Worm (Caenorhabditis elegans) whole organism, mixed stage, embryonic: ENCODE data around the gene exp-1.

Experiments
- M03D4.4 ChIP-seq: sonication (generic microtip); optimal IDR thresholded peaks from 2 replicates; lab custom pipeline; 2017; ENCODE audit warnings: mild to moderate bottlenecking, missing genetic modification characterization, missing compliant biosample characterization
- bed-3 ChIP-seq: fragments of 200-800 bp; sonication (Bioruptor generic); optimal IDR thresholded peaks from 3 replicates; lab custom pipeline; 2018; ENCODE audit warnings: mild to moderate bottlenecking, missing genetic modification characterization, moderate library complexity, missing compliant biosample characterization
- blmp-1 ChIP-seq: fragments of 150-350 bp; optimal IDR thresholded peaks from 2 replicates; lab custom pipeline; 2014; ENCODE audit warnings: missing biosample characterization, missing genetic modification characterization
- ceh-39 ChIP-seq: fragments of 150-350 bp; optimal IDR thresholded peaks from 2 replicates; lab custom pipeline; 2014; ENCODE audit warnings: missing biosample characterization, missing genetic modification characterization
- ceh-43 ChIP-seq: fragments of 200-800 bp; sonication (Bioruptor generic); optimal IDR thresholded peaks from 2 replicates; lab custom pipeline; 2018; ENCODE audit warnings: mild to moderate bottlenecking, missing genetic modification characterization, moderate library complexity, missing compliant biosample characterization
- ceh-83 ChIP-seq: fragments of 200-800 bp; sonication (Bioruptor generic); optimal IDR thresholded peaks from 2 replicates; lab custom pipeline; 2018; ENCODE audit warnings: mild to moderate bottlenecking, missing genetic modification characterization, missing compliant biosample characterization
- ces-1 ChIP-seq: fragments of 150-350 bp; optimal IDR thresholded peaks from 2 replicates; lab custom pipeline; 2014; ENCODE audit warnings: missing biosample characterization, missing genetic modification reagents, missing genetic modification characterization
- cnd-1 ChIP-seq: fragments of 200-800 bp; sonication (Bioruptor generic); optimal IDR thresholded peaks from 2 replicates; lab custom pipeline; 2018; ENCODE audit warnings: mild to moderate bottlenecking, missing genetic modification characterization, missing compliant biosample characterization
- elt-1 ChIP-seq: sonication (generic microtip); optimal IDR thresholded peaks from 2 replicates; lab custom pipeline; 2017; ENCODE audit warnings: missing genetic modification characterization, mild to moderate bottlenecking, missing compliant biosample characterization, antibody characterized with exemption, moderate library complexity, borderline replicate concordance; ENCODE audit not compliant: insufficient read depth
- ham-2 ChIP-seq: fragments of 200-800 bp; sonication (Bioruptor generic); optimal IDR thresholded peaks from 2 replicates; lab custom pipeline; 2018; ENCODE audit warnings: mild to moderate bottlenecking, missing genetic modification characterization, missing compliant biosample characterization
- hlh-1 ChIP-seq: fragments of 150-350 bp; optimal IDR thresholded peaks from 2 replicates; lab custom pipeline; 2014; ENCODE audit warnings: missing biosample characterization, missing genetic modification reagents, missing genetic modification characterization
- lin-13 ChIP-seq: fragments of 150-350 bp; optimal IDR thresholded peaks from 2 replicates; lab custom pipeline; 2014; ENCODE audit warnings: missing biosample characterization, missing genetic modification characterization
- mab-5 ChIP-seq: fragments of 150-350 bp; optimal IDR thresholded peaks from 2 replicates; lab custom pipeline; 2014; ENCODE audit warnings: missing biosample characterization, missing genetic modification characterization
- mep-1 ChIP-seq: fragments of 150-350 bp; optimal IDR thresholded peaks from 2 replicates; lab custom pipeline; 2017; ENCODE audit warnings: missing biosample characterization, missing genetic modification reagents, missing genetic modification characterization, inconsistent platforms
- mls-2 ChIP-seq: sonication (generic microtip); optimal IDR thresholded peaks from 2 replicates; lab custom pipeline; 2016; ENCODE audit warnings: mild to moderate bottlenecking, missing genetic modification characterization, moderate library complexity, missing compliant biosample characterization
- nhr-12 ChIP-seq: fragments of 150-350 bp; optimal IDR thresholded peaks from 2 replicates; lab custom pipeline; 2014; ENCODE audit warnings: missing biosample characterization, missing genetic modification characterization
- nhr-2 ChIP-seq: fragments of 150-350 bp; optimal IDR thresholded peaks from 2 replicates; lab custom pipeline; 2014; ENCODE audit warnings: missing biosample characterization, missing genetic modification characterization
- nhr-237 ChIP-seq: fragments of 150-350 bp; optimal IDR thresholded peaks from 2 replicates; lab custom pipeline; 2014; ENCODE audit warnings: missing biosample characterization, missing genetic modification characterization
- nhr-28 ChIP-seq: fragments of 150-350 bp; optimal IDR thresholded peaks from 2 replicates; lab custom pipeline; 2014; ENCODE audit warnings: missing biosample characterization, missing genetic modification characterization
- nhr-76 ChIP-seq: sonication (generic microtip); optimal IDR thresholded peaks from 2 replicates; lab custom pipeline; 2017; ENCODE audit warnings: missing biosample characterization, missing genetic modification characterization
- pha-4 ChIP-seq: fragments of 150-350 bp; optimal IDR thresholded peaks from 2 replicates; lab custom pipeline; 2018; ENCODE audit warnings: missing biosample characterization, missing genetic modification reagents, missing genetic modification characterization
- sem-2 ChIP-seq: fragments of 200-800 bp; sonication (Bioruptor generic); optimal IDR thresholded peaks from 2 replicates; lab custom pipeline; 2018; ENCODE audit warnings: mild to moderate bottlenecking, missing genetic modification characterization, missing compliant biosample characterization
- sptf-1 ChIP-seq: sonication (generic microtip); optimal IDR thresholded peaks from 2 replicates; lab custom pipeline; 2017; ENCODE audit warnings: mild to moderate bottlenecking, missing genetic modification characterization, moderate library complexity, missing compliant biosample characterization
- tbx-8 ChIP-seq: fragments of 200-800 bp; sonication (Bioruptor generic); optimal IDR thresholded peaks from 2 replicates; lab custom pipeline; 2018; ENCODE audit warnings: mild to moderate bottlenecking, missing genetic modification characterization, moderate library complexity, missing compliant biosample characterization
- unc-120 ChIP-seq: sonication (generic microtip); optimal IDR thresholded peaks from 2 replicates; lab custom pipeline; 2017; ENCODE audit warnings: missing genetic modification characterization, missing compliant biosample characterization; ENCODE audit not compliant: poor library complexity, severe bottlenecking
- unc-39 ChIP-seq: fragments of 150-350 bp; optimal IDR thresholded peaks from 2 replicates; lab custom pipeline; 2014; ENCODE audit warnings: missing biosample characterization, missing genetic modification characterization
- unc-62 ChIP-seq: fragments of 150-350 bp; optimal IDR thresholded peaks from 2 replicates; lab custom pipeline; 2014; ENCODE audit warnings: missing biosample characterization, missing genetic modification reagents, missing genetic modification characterization
- zip-8 ChIP-seq: fragments of 150-350 bp; optimal IDR thresholded peaks from 2 replicates; lab custom pipeline; 2014; ENCODE audit warnings: missing biosample characterization, missing genetic modification characterization
- ztf-11 ChIP-seq: fragments of 150-350 bp; optimal IDR thresholded peaks from 2 replicates; lab custom pipeline; 2014; ENCODE audit warnings: missing biosample characterization, missing genetic modification characterization

Gene exp-1

ce11 chrII:6180552-6180951 is 19.7 kb upstream of the exp-1 start:
- TF ChIP-seq unc-120 (tag; lab: Kevin White, UChicago) (no peak), sem-2 (GFP tag; lab: Kevin White, UChicago) (no peak), pha-4 (tag; lab: Kevin White, UChicago) (no peak), elt-1 (no peak), mep-1 (no peak), ceh-39 (tag; lab: Kevin White, UChicago) (no peak), nhr-76 (tag; lab: Kevin White, UChicago) (no peak), lin-13 (tag; lab: Kevin White, UChicago) (no peak), zip-8 (no peak), nhr-12 (tag; lab: Kevin White, UChicago) (no peak), ceh-43 (GFP tag; lab: Kevin White, UChicago) (no peak), M03D4.4 (tag; lab: Kevin White, UChicago) (no peak), mab-5 (no peak), ham-2 (GFP tag; lab: Kevin White, UChicago) (no peak), nhr-237 (no peak), ztf-11 (tag; lab: Kevin White, UChicago) (no peak), ces-1 (GFP tag; lab: Kevin White, UChicago) (no peak), bed-3 (GFP tag; lab: Kevin White, UChicago) (no peak), nhr-2 (tag; lab: Kevin White, UChicago) (no peak), nhr-28 (tag; lab: Kevin White, UChicago) (no peak)

DNA sequence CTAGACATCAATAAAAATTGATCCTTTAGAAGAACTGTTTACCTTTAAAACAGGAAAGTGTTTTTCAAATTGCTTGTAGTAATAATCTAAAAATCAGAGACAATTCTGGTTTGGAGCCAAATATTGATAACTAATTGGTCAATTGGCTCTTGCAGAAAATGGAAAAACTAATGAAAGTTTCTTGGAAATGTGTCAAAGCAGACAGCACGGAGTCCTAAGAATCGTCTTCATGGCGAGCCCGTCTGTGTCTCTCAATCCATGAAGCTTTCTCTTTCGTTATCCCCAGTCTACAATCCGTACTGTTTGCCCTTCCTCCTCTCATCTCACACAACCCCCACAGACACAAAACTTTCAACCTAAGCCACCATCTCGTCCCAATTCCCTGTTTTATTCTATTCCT is 18.6 kb upstream of the exp-1 start, which contains the start of gene F40H3.1:
TSS of gene F40H3.1 (plus strand) at position 301 of the 400 bp plus-strand sequence.
- TF ChIP-seq mep-1 (no peak), unc-120 (tag; lab: Kevin White, UChicago) (no peak), ceh-83 (no peak), elt-1 (no peak), unc-39 (tag; lab: Kevin White, UChicago) (no peak), nhr-2 (tag; lab: Kevin White, UChicago) (no peak), hlh-1 (tag; lab: Kevin White, UChicago) (no peak), M03D4.4 (tag; lab: Kevin White, UChicago) (no peak), ceh-43 (GFP tag; lab: Kevin White, UChicago) (no peak), zip-8 (no peak), nhr-28 (tag; lab: Kevin White, UChicago) (no peak), sptf-1 (no peak), lin-13 (tag; lab: Kevin White, UChicago) (no peak), tbx-8 (no peak), ztf-11 (tag; lab: Kevin White, UChicago) (no peak), unc-62 (no peak), blmp-1 (tag; lab: Kevin White, UChicago) (no peak)
- TF ChIP-seq, all 35 proteins: peak for 0

ce11 chrII:6178743-6179129 is 17.8 kb upstream of the exp-1 start:
- TF ChIP-seq ceh-83, result no peak
- no peak for TF ChIP-seq bed-3 (GFP tag; lab: Kevin White, UChicago)
- TF ChIP-seq elt-1, result no peak
- no peak for TF ChIP-seq nhr-237
- TF ChIP-seq nhr-76 (tag; lab: Kevin White, UChicago), result no peak
- no peak for TF ChIP-seq cnd-1 (tag; lab: Kevin White, UChicago)
- TF ChIP-seq sptf-1, result no peak
- no peak for TF ChIP-seq nhr-12 (tag; lab: Kevin White, UChicago)

- no peak for TF ChIP-seq elt-1
- TF ChIP-seq ceh-43 (GFP tag; lab: Kevin White, UChicago), result no peak
- no peak for TF ChIP-seq hlh-1 (tag; lab: Kevin White, UChicago)
- TF ChIP-seq nhr-2 (tag; lab: Kevin White, UChicago), result no peak
- TF ChIP-seq sptf-1, result no peak
- TF ChIP-seq nhr-237, result no peak
- no peak for TF ChIP-seq pha-4 (tag; lab: Kevin White, UChicago)
- no peak for TF ChIP-seq ceh-39 (tag; lab: Kevin White, UChicago)
- no peak for TF ChIP-seq M03D4.4 (tag; lab: Kevin White, UChicago)
- TF ChIP-seq nhr-76 (tag; lab: Kevin White, UChicago), result no peak
- TF ChIP-seq mls-2 (tag; lab: Kevin White, UChicago), result no peak
- TF ChIP-seq nhr-12 (tag; lab: Kevin White, UChicago), result no peak
- no peak for TF ChIP-seq nhr-28 (tag; lab: Kevin White, UChicago)
- no peak for TF ChIP-seq cnd-1 (tag; lab: Kevin White, UChicago)
- TF ChIP-seq ztf-11 (tag; lab: Kevin White, UChicago), result no peak
- TF ChIP-seq bed-3 (GFP tag; lab: Kevin White, UChicago), result no peak
Observed at ce11 chrII:6177975-6178742, 17.3 kb upstream of the exp-1 start.
